Worm (Caenorhabditis elegans): ENCODE data around the gene H03A11.2.

The H03A11.2 gene

DNA sequence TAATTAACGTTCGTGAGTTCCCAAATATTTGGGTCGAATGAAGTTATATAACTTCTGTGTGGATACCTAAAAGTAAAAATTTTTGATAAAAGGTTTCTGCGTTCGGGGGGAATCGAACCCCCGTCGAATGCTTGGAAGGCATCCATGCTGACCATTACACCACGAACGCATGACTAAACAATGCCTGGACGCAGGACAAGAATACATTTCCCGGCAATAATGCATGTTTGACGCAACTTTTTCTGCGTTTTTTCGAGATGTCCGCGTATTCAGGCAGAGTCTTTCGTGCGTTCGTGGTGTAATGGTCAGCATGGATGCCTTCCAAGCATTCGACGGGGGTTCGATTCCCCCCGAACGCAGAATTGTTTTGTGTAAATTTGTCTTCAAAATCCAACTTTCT lies 29.7 kb downstream of the H03A11.2 start:
- TF ChIP-seq T20F7.1 (GFP tag; optimal IDR thresholded peaks at IDR 0.05), result peak; percentile 70
- peak; percentile 74 for TF ChIP-seq lir-3 (tag; optimal IDR thresholded peaks at IDR 0.05)
- peak; percentile 39 for TF ChIP-seq ztf-7 (tag; optimal IDR thresholded peaks at IDR 0.05)
- no peak for TF ChIP-seq pqm-1 (tag; optimal IDR thresholded peaks at IDR 0.05)
- TF ChIP-seq ztf-11 (tag; optimal IDR thresholded peaks at IDR 0.05), result no peak
- TF ChIP-seq lim-7 (GFP tag; IDR thresholded peaks at IDR 0.05), result peak; percentile 96
- TF ChIP-seq hlh-11 (tag; optimal IDR thresholded peaks at IDR 0.05), result no peak
- no peak for TF ChIP-seq ces-1 (GFP tag; optimal IDR thresholded peaks at IDR 0.05)
- TF ChIP-seq nhr-102 (tag; optimal IDR thresholded peaks at IDR 0.05), result peak; percentile 86
- TF ChIP-seq tag-97 (GFP tag; IDR thresholded peaks at IDR 0.05), result no peak
- no peak for TF ChIP-seq ceh-32 (tag; optimal IDR thresholded peaks at IDR 0.05; ENCODE audit: poor library complexity)
- peak; percentile 85 for TF ChIP-seq ZK337.2 (GFP tag; IDR thresholded peaks at IDR 0.05)
- TF ChIP-seq nhr-48 (tag; optimal IDR thresholded peaks at IDR 0.05), result peak; percentile 48
- peak; percentile 65 for TF ChIP-seq mxl-3 (GFP tag; optimal IDR thresholded peaks at IDR 0.05)
- no peak for TF ChIP-seq aha-1 (tag)
- peak; percentile 92 for TF ChIP-seq daf-19 (GFP tag; conservative IDR thresholded peaks at IDR 0.05)
- TF ChIP-seq ctbp-1 (GFP tag; IDR thresholded peaks at IDR 0.05), result peak; percentile 94
- TF ChIP-seq mdl-1 (tag; optimal IDR thresholded peaks at IDR 0.05), result peak in 1 of 2 experiments; percentile 62
- TF ChIP-seq nhr-77 (tag; optimal IDR thresholded peaks at IDR 0.05), result peak; percentile 54
- peak; percentile 63 for TF ChIP-seq sdz-12 (GFP tag; optimal IDR thresholded peaks at IDR 0.05)
- TF ChIP-seq lin-13 (GFP tag; optimal IDR thresholded peaks at IDR 0.05), result peak; percentile 76
- no peak for TF ChIP-seq egl-27 (tag; optimal IDR thresholded peaks at IDR 0.05)
- no peak for TF ChIP-seq lin-39 (tag; optimal IDR thresholded peaks at IDR 0.05)
- no peak for TF ChIP-seq ZK546.5 (tag; optimal IDR thresholded peaks at IDR 0.05)
- TF ChIP-seq daf-16 (GFP tag; optimal IDR thresholded peaks at IDR 0.05), result peak; percentile 82 to 83
- TF ChIP-seq daf-16 (tag; optimal IDR thresholded peaks at IDR 0.05), result peak; percentile 81
- no peak for TF ChIP-seq cey-2 (tag; optimal IDR thresholded peaks at IDR 0.05; ENCODE audit: borderline replicate concordance, insufficient read depth)
- TF ChIP-seq vab-7 (GFP tag; IDR thresholded peaks at IDR 0.05), result peak; percentile 97
- TF ChIP-seq Y5F2A.4 (GFP tag; optimal IDR thresholded peaks at IDR 0.05), result peak; percentile 70
- peak; percentile 72 for TF ChIP-seq nhr-6 (tag; optimal IDR thresholded peaks at IDR 0.05)
- peak; percentile 69 for TF ChIP-seq Y105C5A.15 (GFP tag; IDR thresholded peaks at IDR 0.05)
- TF ChIP-seq nhr-28 (tag; optimal IDR thresholded peaks at IDR 0.05), result peak; percentile 54
- TF ChIP-seq ama-1 (optimal IDR thresholded peaks at IDR 0.05), result no peak
- TF ChIP-seq fos-1 (tag; optimal IDR thresholded peaks at IDR 0.05), result no peak
- no peak for TF ChIP-seq lin-15B (tag; optimal IDR thresholded peaks at IDR 0.05)
- TF ChIP-seq R02D3.7 (tag; optimal IDR thresholded peaks at IDR 0.05), result no peak
- TF ChIP-seq madf-9 (GFP tag; conservative IDR thresholded peaks at IDR 0.05), result peak; percentile 89
- TF ChIP-seq unc-62 (GFP tag; optimal IDR thresholded peaks at IDR 0.05 in 1 of 2), result peak in 1 of 2 experiments; percentile 81
- TF ChIP-seq unc-62 (tag; optimal IDR thresholded peaks at IDR 0.05), result no peak
- peak; percentile 84 for TF ChIP-seq mdt-29 (GFP tag; IDR thresholded peaks at IDR 0.05)
- peak; percentile 79 for TF ChIP-seq php-3 (GFP tag; IDR thresholded peaks at IDR 0.05)
- TF ChIP-seq nhr-237 (tag; optimal IDR thresholded peaks at IDR 0.05), result no peak
- peak; percentile 90 for TF ChIP-seq pha-4 (GFP tag; IDR thresholded peaks at IDR 0.05)
- no peak for TF ChIP-seq pha-4 (tag; optimal IDR thresholded peaks at IDR 0.05)
- peak; percentile 21 to 53 for TF ChIP-seq hif-1 (tag; optimal IDR thresholded peaks at IDR 0.05)
- TF ChIP-seq zip-11 (GFP tag; IDR thresholded peaks at IDR 0.05), result no peak
- no peak for TF ChIP-seq aly-2 (tag; optimal IDR thresholded peaks at IDR 0.05)
- TF ChIP-seq hlh-30 (tag; optimal IDR thresholded peaks at IDR 0.05; ENCODE audit: insufficient read depth), result peak; percentile 79
- peak; percentile 80 for TF ChIP-seq dve-1 (tag; optimal IDR thresholded peaks at IDR 0.05; ENCODE audit: insufficient read depth)
- no peak for TF ChIP-seq snpc-4 (tag; optimal IDR thresholded peaks at IDR 0.05)
- TF ChIP-seq zfp-3 (GFP tag; conservative IDR thresholded peaks at IDR 0.05), result peak; percentile 87
- peak; percentile 36 for TF ChIP-seq F10B5.3 (tag; optimal IDR thresholded peaks at IDR 0.05)
- peak; percentile 17 for TF ChIP-seq dpl-1 (GFP tag; optimal IDR thresholded peaks at IDR 0.05)
